Worm (Caenorhabditis elegans): ENCODE data around the gene F49E8.8.
A peak's percentile ranks its signal among the peaks of the same experiment; 100 is the strongest.

The F49E8.8 gene

ce11 chrIV:7556265-7556866 lies at the start of gene F49E8.8, which contains the start of the genes F49E8.7 and nprl-2:
Gene F49E8.8 (plus strand): TSS chrIV:7556637.
Gene F49E8.7 (minus strand): TSS chrIV:7556365.
Gene nprl-2 (plus strand): TSS chrIV:7556816.
- TF ChIP-seq ref-1 (GFP tag; conservative IDR thresholded peaks at IDR 0.05), result no peak
- TF ChIP-seq flt-1 (GFP tag; IDR thresholded peaks at IDR 0.05), result no peak
- no peak for TF ChIP-seq cog-1 (tag; optimal IDR thresholded peaks at IDR 0.05)
- TF ChIP-seq med-1 (GFP tag; optimal IDR thresholded peaks at IDR 0.05; ENCODE audit: insufficient read depth), result no peak
- no peak for TF ChIP-seq ztf-23 (GFP tag; IDR thresholded peaks at IDR 0.05)
- no peak for TF ChIP-seq klf-2 (GFP tag; conservative IDR thresholded peaks at IDR 0.05)
- TF ChIP-seq T22C8.4 (GFP tag; IDR thresholded peaks at IDR 0.05), result no peak
- no peak for TF ChIP-seq ztf-29 (GFP tag; IDR thresholded peaks at IDR 0.05)
- TF ChIP-seq tab-1 (GFP tag; IDR thresholded peaks at IDR 0.05), result no peak

- TF ChIP-seq ztf-29 (GFP tag; IDR thresholded peaks at IDR 0.05), result no peak
- no peak for TF ChIP-seq ref-1 (GFP tag; conservative IDR thresholded peaks at IDR 0.05)
- no peak for TF ChIP-seq T22C8.4 (GFP tag; IDR thresholded peaks at IDR 0.05)
- no peak for TF ChIP-seq flt-1 (GFP tag; IDR thresholded peaks at IDR 0.05)
- TF ChIP-seq tab-1 (GFP tag; IDR thresholded peaks at IDR 0.05), result no peak
- TF ChIP-seq med-1 (GFP tag; optimal IDR thresholded peaks at IDR 0.05; ENCODE audit: insufficient read depth), result no peak
- no peak for TF ChIP-seq ztf-23 (GFP tag; IDR thresholded peaks at IDR 0.05)
These were observed 49.7 kb upstream of the F49E8.8 start for ce11 chrIV:7506711-7507110.

ce11 chrIV:7507305-7507704 lies 49.1 kb upstream of the F49E8.8 start:
- TF ChIP-seq med-1 (GFP tag; optimal IDR thresholded peaks at IDR 0.05; ENCODE audit: insufficient read depth) (no peak), ztf-29 (GFP tag; IDR thresholded peaks at IDR 0.05) (no peak), klf-2 (GFP tag; conservative IDR thresholded peaks at IDR 0.05) (no peak), flt-1 (GFP tag; IDR thresholded peaks at IDR 0.05) (no peak), ztf-23 (GFP tag; IDR thresholded peaks at IDR 0.05) (no peak), tab-1 (GFP tag; IDR thresholded peaks at IDR 0.05) (no peak), ref-1 (GFP tag; conservative IDR thresholded peaks at IDR 0.05) (no peak), cog-1 (tag; optimal IDR thresholded peaks at IDR 0.05) (no peak), T22C8.4 (GFP tag; IDR thresholded peaks at IDR 0.05) (no peak)

- TF ChIP-seq flt-1 (GFP tag; IDR thresholded peaks at IDR 0.05), result 0 out of 2 replicates have a peak, but pooled peaks have one; percentile 54
- TF ChIP-seq ztf-23 (GFP tag; IDR thresholded peaks at IDR 0.05), result no peak
These were observed 48.5 kb upstream of the F49E8.8 start, which contains the start of the genes vdac-1 and R05G6.5 for ce11 chrIV:7507841-7508509. Gene vdac-1 (minus strand): TSS chrIV:7507891. Gene R05G6.5 (plus strand): TSS chrIV:7508367.

- TF ChIP-seq T22C8.4 (GFP tag; IDR thresholded peaks at IDR 0.05), result no peak
- TF ChIP-seq med-1 (GFP tag; optimal IDR thresholded peaks at IDR 0.05; ENCODE audit: insufficient read depth), result no peak
- no peak for TF ChIP-seq ref-1 (GFP tag; conservative IDR thresholded peaks at IDR 0.05)
- no peak for TF ChIP-seq ztf-23 (GFP tag; IDR thresholded peaks at IDR 0.05)
- no peak for TF ChIP-seq cog-1 (tag; optimal IDR thresholded peaks at IDR 0.05)
- TF ChIP-seq flt-1 (GFP tag; IDR thresholded peaks at IDR 0.05), result no peak
- TF ChIP-seq tab-1 (GFP tag; IDR thresholded peaks at IDR 0.05), result no peak
- TF ChIP-seq klf-2 (GFP tag; conservative IDR thresholded peaks at IDR 0.05), result no peak
These were observed 47.6 kb upstream of the F49E8.8 start for ce11 chrIV:7508850-7509249.

ce11 chrIV:7510829-7511228 lies 45.6 kb upstream of the F49E8.8 start:
- TF ChIP-seq ztf-23 (GFP tag; IDR thresholded peaks at IDR 0.05) (no peak), T22C8.4 (GFP tag; IDR thresholded peaks at IDR 0.05) (no peak), ref-1 (GFP tag; conservative IDR thresholded peaks at IDR 0.05) (no peak), ztf-29 (GFP tag; IDR thresholded peaks at IDR 0.05) (no peak), flt-1 (GFP tag; IDR thresholded peaks at IDR 0.05) (no peak), tab-1 (GFP tag; IDR thresholded peaks at IDR 0.05) (no peak), cog-1 (tag; optimal IDR thresholded peaks at IDR 0.05) (no peak), klf-2 (GFP tag; conservative IDR thresholded peaks at IDR 0.05) (no peak), med-1 (GFP tag; optimal IDR thresholded peaks at IDR 0.05; ENCODE audit: insufficient read depth) (no peak)

- TF ChIP-seq flt-1 (GFP tag; IDR thresholded peaks at IDR 0.05) (no peak), T22C8.4 (GFP tag; IDR thresholded peaks at IDR 0.05) (no peak)
These were observed 43.7 kb upstream of the F49E8.8 start, which contains the start of the genes plc-4 and R05G6.4 for ce11 chrIV:7512617-7513233. Gene plc-4 (minus strand): TSS chrIV:7512667. Gene R05G6.4 (plus strand): TSS chrIV:7513233.

ce11 chrIV:7516167-7516566 lies 40.3 kb upstream of the F49E8.8 start, which contains the start of the genes R05G6.9 and R05G6.3:
Gene R05G6.9 (minus strand): TSS chrIV:7516267.
Gene R05G6.3 (plus strand): TSS chrIV:7516552.
- no peak for TF ChIP-seq ztf-29 (GFP tag; IDR thresholded peaks at IDR 0.05)
- TF ChIP-seq T22C8.4 (GFP tag; IDR thresholded peaks at IDR 0.05), result no peak
- TF ChIP-seq klf-2 (GFP tag; conservative IDR thresholded peaks at IDR 0.05), result no peak
- no peak for TF ChIP-seq ztf-23 (GFP tag; IDR thresholded peaks at IDR 0.05)
- no peak for TF ChIP-seq flt-1 (GFP tag; IDR thresholded peaks at IDR 0.05)
- no peak for TF ChIP-seq cog-1 (tag; optimal IDR thresholded peaks at IDR 0.05)
- TF ChIP-seq tab-1 (GFP tag; IDR thresholded peaks at IDR 0.05), result no peak
- TF ChIP-seq med-1 (GFP tag; optimal IDR thresholded peaks at IDR 0.05; ENCODE audit: insufficient read depth), result no peak
- no peak for TF ChIP-seq ref-1 (GFP tag; conservative IDR thresholded peaks at IDR 0.05)

ce11 chrIV:7520258-7520657 lies 36.2 kb upstream of the F49E8.8 start:
- no peak for TF ChIP-seq ztf-29 (GFP tag; IDR thresholded peaks at IDR 0.05)
- TF ChIP-seq ztf-23 (GFP tag; IDR thresholded peaks at IDR 0.05), result no peak
- no peak for TF ChIP-seq ref-1 (GFP tag; conservative IDR thresholded peaks at IDR 0.05)
- no peak for TF ChIP-seq T22C8.4 (GFP tag; IDR thresholded peaks at IDR 0.05)
- TF ChIP-seq flt-1 (GFP tag; IDR thresholded peaks at IDR 0.05), result no peak
- TF ChIP-seq tab-1 (GFP tag; IDR thresholded peaks at IDR 0.05), result no peak
- no peak for TF ChIP-seq cog-1 (tag; optimal IDR thresholded peaks at IDR 0.05)
- no peak for TF ChIP-seq med-1 (GFP tag; optimal IDR thresholded peaks at IDR 0.05; ENCODE audit: insufficient read depth)
